Worm (Caenorhabditis elegans) whole organism, midembryonic: ENCODE measurements around the gene C14C6.13.

Experiments
- T22C8.4 ChIP-seq: fragments of 200-800 bp; sonication (Bioruptor generic); IDR thresholded peaks from 2 replicates; pipeline ENCODE4 v1.3.6; 2022; ENCODE audit warnings: missing genetic modification characterization, missing compliant biosample characterization
- cog-1 ChIP-seq: sonication (generic microtip); optimal IDR thresholded peaks from 2 replicates; lab custom pipeline; 2016; ENCODE audit warnings: missing genetic modification characterization, missing compliant biosample characterization
- flt-1 ChIP-seq: fragments of 200-800 bp; sonication (Bioruptor generic); IDR thresholded peaks from 2 replicates; pipeline ENCODE4 v1.3.6; 2022; ENCODE audit warnings: missing genetic modification characterization, missing compliant biosample characterization
- klf-2 ChIP-seq: fragments of 200-800 bp; sonication (Bioruptor generic); conservative IDR thresholded peaks from 2 replicates; pipeline ENCODE4 v1.3.6; 2022; ENCODE audit warnings: missing genetic modification reagents, missing genetic modification characterization, missing compliant biosample characterization
- med-1 ChIP-seq: sonication (generic microtip); optimal IDR thresholded peaks from 2 replicates; lab custom pipeline; 2017; ENCODE audit warnings: missing genetic modification characterization, mild to moderate bottlenecking, missing compliant biosample characterization, antibody characterized with exemption, missing genetic modification reagents; ENCODE audit not compliant: insufficient read depth
- ref-1 ChIP-seq: fragments of 200-800 bp; sonication (Bioruptor generic); conservative IDR thresholded peaks from 2 replicates; pipeline ENCODE4 v1.3.6; 2022; ENCODE audit warnings: missing genetic modification reagents, missing genetic modification characterization, missing compliant biosample characterization
- tab-1 ChIP-seq: fragments of 200-800 bp; sonication (Bioruptor generic); IDR thresholded peaks from 2 replicates; pipeline ENCODE4 v1.3.6; 2022; ENCODE audit warnings: missing genetic modification characterization, missing compliant biosample characterization
- ztf-23 ChIP-seq: fragments of 200-800 bp; sonication (Bioruptor generic); IDR thresholded peaks from 2 replicates; pipeline ENCODE4 v1.3.6; 2022; ENCODE audit warnings: missing genetic modification reagents, missing genetic modification characterization, missing compliant biosample characterization
- ztf-29 ChIP-seq: fragments of 200-800 bp; sonication (Bioruptor generic); IDR thresholded peaks from 2 replicates; pipeline ENCODE4 v1.3.6; 2022; ENCODE audit warnings: missing genetic modification reagents, missing genetic modification characterization, missing compliant biosample characterization

Gene C14C6.13

ce11 chrV:581616-582015 lies 7.1 kb upstream of the C14C6.13 start, which contains the start of gene nstp-7:
Gene nstp-7 (plus strand): TSS chrV:581916.
- no peak for TF ChIP-seq cog-1 (tag; lab: Kevin White, UChicago)

ce11 chrV:578977-579376 lies 4.4 kb upstream of the C14C6.13 start, which contains the start of gene K06H6.4:
Gene K06H6.4 (plus strand): TSS chrV:579277.
- TF ChIP-seq med-1 (GFP tag; lab: Kevin White, UChicago): no peak
- TF ChIP-seq klf-2 (GFP tag; lab: Robert Waterston, UW): no peak
- no peak for TF ChIP-seq cog-1 (tag; lab: Kevin White, UChicago)

- TF ChIP-seq ref-1 (no peak), flt-1 (GFP tag; lab: Robert Waterston, UW) (no peak), med-1 (GFP tag; lab: Kevin White, UChicago) (no peak), tab-1 (no peak), cog-1 (tag; lab: Kevin White, UChicago) (no peak), ztf-23 (no peak), klf-2 (GFP tag; lab: Robert Waterston, UW) (no peak), T22C8.4 (no peak), ztf-29 (GFP tag; lab: Robert Waterston, UW) (no peak)
These were observed 2.4 kb upstream of the C14C6.13 start for ce11 chrV:576918-577317.

ce11 chrV:576070-576469 lies 1.5 kb upstream of the C14C6.13 start, which contains the start of gene K06H6.5:
Gene K06H6.5 (plus strand): TSS chrV:576370.
- TF ChIP-seq klf-2 (GFP tag; lab: Robert Waterston, UW) (no peak), ztf-29 (GFP tag; lab: Robert Waterston, UW) (no peak), cog-1 (tag; lab: Kevin White, UChicago) (no peak)

- TF ChIP-seq T22C8.4 (no peak), flt-1 (GFP tag; lab: Robert Waterston, UW) (no peak), klf-2 (GFP tag; lab: Robert Waterston, UW) (no peak), ztf-29 (GFP tag; lab: Robert Waterston, UW) (no peak), ztf-23 (no peak), ref-1 (no peak), med-1 (GFP tag; lab: Kevin White, UChicago) (no peak), cog-1 (tag; lab: Kevin White, UChicago) (no peak)
These were observed 6.4 kb downstream of the C14C6.13 start, which contains the start of gene sri-72 for ce11 chrV:568105-568504. Gene sri-72 (minus strand): TSS chrV:568205.

ce11 chrV:565984-566383 lies 8.6 kb downstream of the C14C6.13 start, which contains the start of gene sri-73:
Gene sri-73 (minus strand): TSS chrV:566084.
- TF ChIP-seq ztf-23: no peak
- no peak for TF ChIP-seq T22C8.4
- no peak for TF ChIP-seq med-1 (GFP tag; lab: Kevin White, UChicago)
- TF ChIP-seq klf-2 (GFP tag; lab: Robert Waterston, UW): no peak
- TF ChIP-seq cog-1 (tag; lab: Kevin White, UChicago): no peak
- TF ChIP-seq tab-1: no peak
- TF ChIP-seq ref-1: no peak
- no peak for TF ChIP-seq flt-1 (GFP tag; lab: Robert Waterston, UW)
- TF ChIP-seq ztf-29 (GFP tag; lab: Robert Waterston, UW): no peak

ce11 chrV:562834-563233 lies 11.7 kb downstream of the C14C6.13 start, which contains the start of gene C14C6.2:
Gene C14C6.2 (plus strand): TSS chrV:563134.
- no peak for TF ChIP-seq ztf-23
- TF ChIP-seq ref-1: no peak
- no peak for TF ChIP-seq ztf-29 (GFP tag; lab: Robert Waterston, UW)
- no peak for TF ChIP-seq T22C8.4
- no peak for TF ChIP-seq med-1 (GFP tag; lab: Kevin White, UChicago)
- TF ChIP-seq cog-1 (tag; lab: Kevin White, UChicago): no peak
- TF ChIP-seq klf-2 (GFP tag; lab: Robert Waterston, UW): no peak
- TF ChIP-seq flt-1 (GFP tag; lab: Robert Waterston, UW): no peak
- no peak for TF ChIP-seq tab-1

- no peak for TF ChIP-seq flt-1 (GFP tag; lab: Robert Waterston, UW)
- TF ChIP-seq cog-1 (tag; lab: Kevin White, UChicago): no peak
- TF ChIP-seq ztf-23: no peak
- TF ChIP-seq klf-2 (GFP tag; lab: Robert Waterston, UW): no peak
- TF ChIP-seq ztf-29 (GFP tag; lab: Robert Waterston, UW): no peak
- TF ChIP-seq med-1 (GFP tag; lab: Kevin White, UChicago): no peak
- no peak for TF ChIP-seq T22C8.4
- TF ChIP-seq tab-1: no peak
- no peak for TF ChIP-seq ref-1
These were observed 14.6 kb downstream of the C14C6.13 start, which contains the start of gene srx-7 for ce11 chrV:559940-560339. Gene srx-7 (plus strand): TSS chrV:560195.

- TF ChIP-seq ref-1 (no peak), med-1 (GFP tag; lab: Kevin White, UChicago) (no peak), ztf-29 (GFP tag; lab: Robert Waterston, UW) (no peak), tab-1 (no peak), cog-1 (tag; lab: Kevin White, UChicago) (no peak), klf-2 (GFP tag; lab: Robert Waterston, UW) (no peak), flt-1 (GFP tag; lab: Robert Waterston, UW) (no peak), ztf-23 (no peak), T22C8.4 (no peak)
These were observed 18.5 kb downstream of the C14C6.13 start, which contains the start of gene srx-8 for ce11 chrV:556055-556454. Gene srx-8 (minus strand): TSS chrV:556155.

- TF ChIP-seq ztf-23 (no peak), tab-1 (no peak), flt-1 (GFP tag; lab: Robert Waterston, UW) (no peak), ref-1 (no peak), ztf-29 (GFP tag; lab: Robert Waterston, UW) (no peak), med-1 (GFP tag; lab: Kevin White, UChicago) (no peak), klf-2 (GFP tag; lab: Robert Waterston, UW) (no peak), cog-1 (tag; lab: Kevin White, UChicago) (no peak), T22C8.4 (no peak)
These were observed 21.5 kb downstream of the C14C6.13 start, which contains the start of gene C14C6.8 for ce11 chrV:553067-553466. Gene C14C6.8 (minus strand): TSS chrV:553167.
